Worm (Caenorhabditis elegans) whole organism, L1 larva: ENCODE data around the gene sec-24.1.

ENCODE experiments used
- C34B4.2 ChIP-seq: sonication (generic microtip); optimal IDR thresholded peaks from 2 replicates; lab custom pipeline; 2017; ENCODE audit warnings: mild to moderate bottlenecking, missing genetic modification characterization, missing compliant biosample characterization
- F16B12.6 ChIP-seq: fragments of 150-350 bp; optimal IDR thresholded peaks from 2 replicates; lab custom pipeline; 2014; ENCODE audit warnings: missing biosample characterization, missing genetic modification characterization
- Y116A8C.19 ChIP-seq: sonication (generic microtip); optimal IDR thresholded peaks from 2 replicates; lab custom pipeline; 2016; ENCODE audit warnings: missing compliant biosample characterization, missing genetic modification characterization, borderline replicate concordance
- alr-1 ChIP-seq: fragments of 200-800 bp; sonication (Bioruptor generic); optimal IDR thresholded peaks from 2 replicates; lab custom pipeline; 2018; ENCODE audit warnings: borderline replicate concordance, mild to moderate bottlenecking, missing genetic modification characterization, missing compliant biosample characterization
- ama-1 ChIP-seq: fragments of 150-350 bp; optimal IDR thresholded peaks from 2 replicates; lab custom pipeline; 2014
- blmp-1 ChIP-seq: fragments of 150-350 bp; optimal IDR thresholded peaks from 2 replicates; lab custom pipeline; 2014; ENCODE audit warnings: missing biosample characterization, missing genetic modification characterization
- ceh-63 ChIP-seq: fragments of 200-800 bp; sonication (Bioruptor generic); optimal IDR thresholded peaks from 2 replicates; lab custom pipeline; 2018; ENCODE audit warnings: mild to moderate bottlenecking, missing genetic modification characterization, missing compliant biosample characterization
- ceh-8 ChIP-seq: fragments of 200-800 bp; sonication (Bioruptor generic); optimal IDR thresholded peaks from 2 replicates; lab custom pipeline; 2018; ENCODE audit warnings: mild to moderate bottlenecking, missing genetic modification characterization, moderate library complexity, missing compliant biosample characterization
- ces-1 ChIP-seq: fragments of 150-350 bp; optimal IDR thresholded peaks from 2 replicates; lab custom pipeline; 2014; ENCODE audit warnings: missing biosample characterization, missing genetic modification reagents, missing genetic modification characterization
- dpl-1 ChIP-seq, 3 experiments: fragments of 150-350 bp in 2 of 3; sonication (generic microtip) in 1 of 3; optimal IDR thresholded peaks; 2 replicates each; lab custom pipeline; 2014 to 2017; ENCODE audit warnings: missing biosample characterization in 3 of 3, missing genetic modification characterization in 3 of 3, missing genetic modification reagents in 3 of 3
- efl-1 ChIP-seq, 4 experiments: fragments of 150-350 bp; optimal IDR thresholded peaks in 3 of 4; peaks in 1 of 4; 1 replicate in 1 of 4; 2 replicates in 3 of 4; lab custom pipeline; 2014; ENCODE audit warnings: missing biosample characterization in 2 of 4, missing genetic modification characterization in 2 of 4, missing genetic modification reagents in 2 of 4
- egl-27 ChIP-seq, 2 experiments: fragments of 150-350 bp in 1 of 2; sonication (generic microtip); optimal IDR thresholded peaks; 3 replicates each; lab custom pipeline; 2017 to 2018; ENCODE audit warnings: missing biosample characterization in 2 of 2, missing genetic modification characterization in 2 of 2, missing genetic modification reagents in 2 of 2
- elt-2 ChIP-seq: sonication (generic microtip); optimal IDR thresholded peaks from 2 replicates; lab custom pipeline; 2016; ENCODE audit warnings: missing genetic modification characterization, mild to moderate bottlenecking, inconsistent platforms, missing compliant biosample characterization, missing genetic modification reagents
- elt-3 ChIP-seq, 6 experiments: fragments of 150-350 bp in 1 of 6; sonication (generic microtip); optimal IDR thresholded peaks; 2 replicates each; lab custom pipeline; 2017 to 2018; ENCODE audit warnings: missing biosample characterization in 6 of 6, missing genetic modification characterization in 6 of 6, inconsistent platforms in 1 of 6
- ets-5 ChIP-seq: fragments of 200-800 bp; sonication (Bioruptor generic); IDR thresholded peaks from 2 replicates; pipeline ENCODE4 v1.3.6; 2022; ENCODE audit warnings: missing genetic modification characterization, missing compliant biosample characterization
- fkh-10 ChIP-seq: sonication (generic microtip); optimal IDR thresholded peaks from 2 replicates; lab custom pipeline; 2017; ENCODE audit warnings: missing biosample characterization, missing genetic modification reagents, missing genetic modification characterization
- hlh-17 ChIP-seq: fragments of 200-800 bp; sonication (Bioruptor generic); optimal IDR thresholded peaks from 2 replicates; lab custom pipeline; 2018; ENCODE audit warnings: missing genetic modification characterization, mild to moderate bottlenecking, missing compliant biosample characterization, moderate library complexity, borderline replicate concordance
- hpl-2 ChIP-seq: fragments of 150-350 bp; optimal IDR thresholded peaks from 2 replicates; lab custom pipeline; 2014; ENCODE audit warnings: missing biosample characterization, missing genetic modification reagents, missing genetic modification characterization
- irx-1 ChIP-seq: sonication (generic microtip); optimal IDR thresholded peaks from 2 replicates; lab custom pipeline; 2016; ENCODE audit warnings: missing genetic modification characterization, missing compliant biosample characterization
- isw-1 ChIP-seq: fragments of 200-800 bp; sonication (Bioruptor generic); IDR thresholded peaks from 2 replicates; pipeline ENCODE4 v1.3.6; 2022; ENCODE audit warnings: missing genetic modification characterization, missing compliant biosample characterization
- lin-13 ChIP-seq: fragments of 150-350 bp; optimal IDR thresholded peaks from 2 replicates; lab custom pipeline; 2014; ENCODE audit warnings: missing biosample characterization, missing genetic modification reagents, missing genetic modification characterization
- lin-14 ChIP-seq: fragments of 200-800 bp; sonication (Bioruptor generic); optimal IDR thresholded peaks from 2 replicates; lab custom pipeline; 2018; ENCODE audit warnings: mild to moderate bottlenecking, missing genetic modification characterization, moderate library complexity, missing compliant biosample characterization
- lin-35 ChIP-seq, 2 experiments: fragments of 150-350 bp; optimal IDR thresholded peaks; 2 replicates each; lab custom pipeline; 2014; ENCODE audit warnings: missing biosample characterization in 2 of 2, missing genetic modification characterization in 2 of 2, missing genetic modification reagents in 2 of 2
- lir-3 ChIP-seq: sonication (generic microtip); optimal IDR thresholded peaks from 2 replicates; lab custom pipeline; 2016; ENCODE audit warnings: mild to moderate bottlenecking, missing genetic modification characterization, moderate library complexity, missing compliant biosample characterization; ENCODE audit not compliant: poor library complexity
- mdl-1 ChIP-seq, 2 experiments: fragments of 150-350 bp; optimal IDR thresholded peaks; 2 replicates each; lab custom pipeline; 2014 to 2017; ENCODE audit warnings: missing biosample characterization in 2 of 2, missing genetic modification characterization in 2 of 2, inconsistent platforms in 1 of 2
- mef-2 ChIP-seq: fragments of 150-350 bp; optimal IDR thresholded peaks from 2 replicates; lab custom pipeline; 2014; ENCODE audit warnings: missing biosample characterization, missing genetic modification characterization
- mep-1 ChIP-seq: fragments of 150-350 bp; optimal IDR thresholded peaks from 2 replicates; lab custom pipeline; 2014; ENCODE audit warnings: missing biosample characterization, missing genetic modification characterization
- nhr-11 ChIP-seq: fragments of 150-350 bp; optimal IDR thresholded peaks from 2 replicates; lab custom pipeline; 2014; ENCODE audit warnings: missing biosample characterization, missing genetic modification characterization
- nhr-237 ChIP-seq: fragments of 150-350 bp; optimal IDR thresholded peaks from 2 replicates; lab custom pipeline; 2014; ENCODE audit warnings: missing biosample characterization, missing genetic modification characterization
- nhr-84 ChIP-seq: sonication (generic microtip); optimal IDR thresholded peaks from 2 replicates; lab custom pipeline; 2017; ENCODE audit warnings: missing biosample characterization, missing genetic modification characterization
- nhr-85 ChIP-seq: sonication (generic microtip); peaks from one replicate; lab custom pipeline; 2016; ENCODE audit warnings: missing genetic modification characterization, inconsistent platforms, missing compliant biosample characterization
- pag-3 ChIP-seq: sonication (generic microtip); optimal IDR thresholded peaks from 2 replicates; lab custom pipeline; 2017; ENCODE audit warnings: missing genetic modification characterization, mild to moderate bottlenecking, missing compliant biosample characterization, antibody characterized with exemption, borderline replicate concordance; ENCODE audit not compliant: insufficient read depth
- rnt-1 ChIP-seq: sonication (generic microtip); optimal IDR thresholded peaks from 2 replicates; lab custom pipeline; 2016; ENCODE audit warnings: mild to moderate bottlenecking, missing genetic modification characterization, moderate library complexity, missing compliant biosample characterization
- skn-1 ChIP-seq: fragments of 150-350 bp; optimal IDR thresholded peaks from 2 replicates; lab custom pipeline; 2014; ENCODE audit warnings: missing biosample characterization, missing genetic modification characterization
- snpc-4 ChIP-seq: fragments of 150-350 bp; optimal IDR thresholded peaks from 2 replicates; lab custom pipeline; 2014; ENCODE audit warnings: missing biosample characterization, missing genetic modification characterization
- sox-4 ChIP-seq: sonication (generic microtip); optimal IDR thresholded peaks from 2 replicates; lab custom pipeline; 2016; ENCODE audit warnings: missing genetic modification characterization, missing compliant biosample characterization
- sptf-1 ChIP-seq: fragments of 150-350 bp; optimal IDR thresholded peaks from 2 replicates; lab custom pipeline; 2014; ENCODE audit warnings: missing biosample characterization, missing genetic modification characterization
- sup-37 ChIP-seq: fragments of 200-800 bp; sonication (Bioruptor generic); optimal IDR thresholded peaks from 2 replicates; lab custom pipeline; 2018; ENCODE audit warnings: mild to moderate bottlenecking, missing genetic modification characterization, missing compliant biosample characterization
- tbx-2 ChIP-seq: sonication (generic microtip); optimal IDR thresholded peaks from 2 replicates; lab custom pipeline; 2016; ENCODE audit warnings: missing genetic modification characterization, missing compliant biosample characterization
- vab-15 ChIP-seq: sonication (generic microtip); optimal IDR thresholded peaks from 2 replicates; lab custom pipeline; 2017; ENCODE audit warnings: missing genotype, mild to moderate bottlenecking, missing genetic modification characterization, missing compliant biosample characterization
- xbp-1 ChIP-seq: sonication (generic microtip); optimal IDR thresholded peaks from 2 replicates; lab custom pipeline; 2016; ENCODE audit warnings: missing genetic modification characterization, missing compliant biosample characterization
- zag-1 ChIP-seq: fragments of 150-350 bp; optimal IDR thresholded peaks from 2 replicates; lab custom pipeline; 2014; ENCODE audit warnings: missing biosample characterization, missing genetic modification characterization

sec-24.1 gene

DNA sequence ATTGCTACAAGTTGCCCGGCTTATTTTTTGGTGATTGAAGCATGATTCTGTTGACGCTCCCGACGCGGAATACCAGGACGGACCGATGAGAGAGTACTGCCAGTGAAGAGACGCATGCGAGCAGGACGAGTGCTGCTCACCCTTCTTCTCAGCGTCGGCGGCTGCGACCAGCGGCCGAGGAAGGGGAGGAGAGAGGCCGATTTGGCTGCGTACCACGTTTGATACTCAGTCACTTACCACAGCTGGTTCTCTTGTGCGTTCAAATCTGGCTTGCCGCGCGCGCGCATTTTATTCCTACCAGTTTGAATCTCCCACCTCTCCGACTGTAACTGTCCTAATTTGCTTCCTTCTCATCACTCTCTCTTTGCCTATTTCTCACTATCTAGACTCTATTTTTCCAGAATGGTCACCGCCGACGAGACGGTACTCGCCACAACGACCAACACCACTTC, 41.7 kb downstream of the sec-24.1 start, which contains the start of gene mep-1 (continued):
- TF ChIP-seq zag-1, result no peak
- peak; percentile 63 for TF ChIP-seq xbp-1
- no peak for TF ChIP-seq vab-15 (tag; lab: Kevin White, UChicago)
- no peak for TF ChIP-seq irx-1 (tag; lab: Kevin White, UChicago)
- TF ChIP-seq egl-27 (tag; optimal IDR thresholded peaks at IDR 0.05; lab: Kevin White, UChicago), result no peak
- peak; percentile 59 to 69 (median 68) for TF ChIP-seq dpl-1 (GFP tag; optimal IDR thresholded peaks at IDR 0.05; lab: Kevin White, UChicago)
- TF ChIP-seq isw-1, result peak; percentile 38; the same call in 1 of the 2 replicates
- TF ChIP-seq lin-14 (GFP tag; lab: Kevin White, UChicago), result peak; percentile 91
- TF ChIP-seq nhr-11 (tag; lab: Kevin White, UChicago), result no peak
- TF ChIP-seq sox-4, result no peak
- TF ChIP-seq mdl-1 (tag; optimal IDR thresholded peaks at IDR 0.05; lab: Kevin White, UChicago), result peak in 1 of 2 experiments; percentile 32
- peak; percentile 34 for TF ChIP-seq snpc-4 (tag; lab: Kevin White, UChicago)
- no peak for TF ChIP-seq blmp-1
- no peak for TF ChIP-seq nhr-237
- no peak for TF ChIP-seq hlh-17 (GFP tag; lab: Kevin White, UChicago)
- no peak for TF ChIP-seq ets-5
- peak; percentile 60 to 62 for TF ChIP-seq efl-1 (optimal IDR thresholded peaks at IDR 0.05; lab: Kevin White, UChicago)
- TF ChIP-seq efl-1 (GFP tag; optimal IDR thresholded peaks at IDR 0.05 in 1 of 2; lab: Kevin White, UChicago), result peak; percentile 47 to 92
- TF ChIP-seq nhr-84, result no peak
- no peak for TF ChIP-seq ceh-63
- TF ChIP-seq skn-1 (tag; lab: Kevin White, UChicago), result peak; percentile 66
- TF ChIP-seq ces-1, result no peak
- TF ChIP-seq lir-3 (tag; lab: Kevin White, UChicago), result peak; percentile 95
- peak; percentile 65 for TF ChIP-seq mep-1 (tag; lab: Kevin White, UChicago)
- TF ChIP-seq tbx-2 (tag; lab: Kevin White, UChicago), result peak; percentile 33
- TF ChIP-seq alr-1 (tag; lab: Kevin White, UChicago), result no peak
- TF ChIP-seq ceh-8, result no peak
- peak; percentile 87 for TF ChIP-seq rnt-1
- no peak for TF ChIP-seq hpl-2 (GFP tag; lab: Kevin White, UChicago)
- TF ChIP-seq elt-2 (tag; lab: Kevin White, UChicago), result no peak
- no peak for TF ChIP-seq sup-37 (GFP tag; lab: Kevin White, UChicago)
- peak; percentile 20 for TF ChIP-seq ama-1 (lab: Kevin White, UChicago)
- TF ChIP-seq fkh-10 (GFP tag; lab: Kevin White, UChicago), result no peak
- no peak for TF ChIP-seq pag-3
- peak; percentile 20 for TF ChIP-seq mef-2 (tag; lab: Kevin White, UChicago)
- no peak for TF ChIP-seq sptf-1 (tag; lab: Kevin White, UChicago)
- TF ChIP-seq Y116A8C.19 (tag; lab: Kevin White, UChicago), result no peak
- TF ChIP-seq F16B12.6 (tag; lab: Kevin White, UChicago), result peak; percentile 42
- no peak for TF ChIP-seq elt-3 (tag; optimal IDR thresholded peaks at IDR 0.05; lab: Kevin White, UChicago)
- no peak for TF ChIP-seq C34B4.2 (tag; lab: Kevin White, UChicago)

DNA sequence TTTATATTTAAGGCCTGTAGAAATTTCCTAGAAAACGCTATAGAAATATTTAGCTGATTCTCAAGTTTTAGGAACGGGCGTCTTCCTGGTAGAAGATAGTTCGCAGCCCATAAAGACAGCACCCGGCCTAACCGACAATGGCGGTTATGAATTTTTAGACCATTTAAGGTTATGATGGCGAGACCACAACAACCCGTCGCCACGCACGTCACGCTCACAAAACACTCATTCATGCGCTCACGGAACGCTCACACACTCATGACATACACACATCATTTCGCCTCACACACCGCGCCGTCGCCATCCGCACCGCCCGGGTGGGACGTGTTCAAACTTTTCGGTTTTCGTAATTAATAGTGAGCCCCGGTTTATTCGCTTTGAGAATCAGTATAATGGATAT, 42.3 kb downstream of the sec-24.1 start:
- TF ChIP-seq lin-13 (GFP tag; lab: Kevin White, UChicago) (no peak), nhr-237 (no peak), lin-35 (GFP tag; optimal IDR thresholded peaks at IDR 0.05; lab: Kevin White, UChicago) (peak in 1 of 2 experiments; percentile 7), nhr-85 (tag; lab: Kevin White, UChicago) (peak; percentile 46), blmp-1 (peak; percentile 7), efl-1 (optimal IDR thresholded peaks at IDR 0.05; lab: Kevin White, UChicago) (no peak), efl-1 (GFP tag; optimal IDR thresholded peaks at IDR 0.05 in 1 of 2; lab: Kevin White, UChicago) (peak in 1 of 2 experiments; percentile 45)
